Worm (Caenorhabditis elegans): ENCODE measurements around the gene F59B1.4.
A peak's percentile ranks its signal among the peaks of the same experiment; 100 is the strongest.

The F59B1.4 gene

DNA sequence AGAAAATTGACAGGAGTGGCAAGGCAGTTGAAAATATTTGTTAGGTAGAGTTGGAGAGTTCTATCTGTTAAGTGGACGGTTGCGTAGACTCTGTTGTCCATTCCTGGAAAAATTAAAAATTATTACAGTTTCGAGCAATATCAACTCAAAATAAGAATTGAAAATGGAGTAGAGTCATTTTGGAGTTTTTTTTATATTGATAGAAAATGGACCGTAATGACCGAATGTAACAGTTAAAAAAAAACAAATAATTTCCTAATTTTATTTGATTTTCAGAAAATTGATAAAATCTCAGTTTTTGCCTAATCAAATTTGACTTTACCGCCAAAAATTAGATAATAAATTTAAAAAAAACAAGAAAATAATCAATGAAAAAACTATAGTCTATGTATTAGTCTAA, at the start of gene F59B1.4:
Gene F59B1.4, minus strand, starts transcription at position 101 of the 400 bp plus-strand sequence.
- TF ChIP-seq W03F9.2 (tag; optimal IDR thresholded peaks at IDR 0.05) = no peak

DNA sequence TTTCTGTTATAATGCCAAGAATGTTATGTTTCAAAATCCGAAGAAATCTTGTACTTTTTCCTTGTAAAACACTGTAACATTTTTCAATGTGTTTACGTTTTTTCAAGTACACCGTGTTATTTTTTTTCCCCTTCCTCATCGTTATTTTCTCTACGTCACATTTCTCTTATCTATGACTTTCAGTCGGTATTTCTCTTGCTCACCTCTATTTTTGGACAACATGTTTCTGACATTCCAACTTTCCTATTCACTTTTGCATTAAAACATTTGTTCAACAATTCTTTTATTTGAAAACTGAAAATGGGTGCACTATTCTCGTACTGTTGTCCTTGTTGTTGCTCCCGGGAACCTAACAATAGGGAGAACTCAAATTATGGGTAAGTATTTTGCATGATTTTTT, 46.2 kb upstream of the F59B1.4 start, which contains the start of gene pals-33:
Gene pals-33, plus strand, starts transcription at position 301 of the 400 bp plus-strand sequence.
- TF ChIP-seq dao-5 (tag; optimal IDR thresholded peaks at IDR 0.05) = no peak
- no peak for TF ChIP-seq him-1 (tag; optimal IDR thresholded peaks at IDR 0.05)
- TF ChIP-seq W03F9.2 (tag; optimal IDR thresholded peaks at IDR 0.05) = no peak

DNA sequence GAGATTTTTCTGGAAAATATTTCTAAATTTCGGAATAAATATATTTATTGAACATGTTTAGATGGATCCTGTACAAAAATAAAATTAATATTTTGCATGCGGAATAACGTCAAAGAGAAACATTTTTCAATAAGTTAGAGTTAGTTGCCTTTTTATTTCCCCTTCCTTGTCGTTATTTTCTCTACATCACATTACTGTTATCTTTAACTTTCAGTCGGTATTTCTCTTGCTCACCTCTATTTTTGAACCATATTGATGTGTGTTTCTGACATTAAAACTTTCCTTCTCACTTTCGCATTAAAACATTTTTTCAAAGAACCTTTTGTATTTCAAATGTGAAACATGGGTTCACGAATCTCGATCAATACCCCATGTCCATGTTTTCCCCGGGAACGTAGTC, 43.7 kb upstream of the F59B1.4 start, which contains the start of gene Y39H10B.3:
Gene Y39H10B.3, plus strand, starts transcription at position 301 of the 400 bp plus-strand sequence.
- no peak for TF ChIP-seq W03F9.2 (tag; optimal IDR thresholded peaks at IDR 0.05)
- no peak for TF ChIP-seq dao-5 (tag; optimal IDR thresholded peaks at IDR 0.05)
- no peak for TF ChIP-seq him-1 (tag; optimal IDR thresholded peaks at IDR 0.05)

DNA sequence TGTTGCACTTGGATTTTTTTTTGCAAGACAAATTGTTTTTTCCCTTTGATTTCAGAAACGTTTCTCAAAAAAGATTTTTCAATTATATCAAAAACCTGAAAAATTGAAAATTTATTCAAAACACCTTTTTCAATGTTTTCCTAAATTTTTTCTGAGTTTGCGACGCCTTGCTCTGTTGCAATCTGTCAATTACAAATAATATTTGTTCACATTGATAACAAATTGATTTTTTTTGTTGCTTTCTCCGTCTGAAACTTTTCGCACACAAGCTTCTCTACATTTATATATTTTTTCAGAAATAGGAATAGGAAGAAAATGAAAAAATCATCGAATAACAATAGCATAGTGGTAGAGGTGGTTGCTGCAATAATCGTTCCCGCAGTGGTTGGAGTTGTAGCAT, 41.6 kb upstream of the F59B1.4 start, which contains the start of gene Y39H10B.2:
Gene Y39H10B.2, plus strand, starts transcription at position 301 of the 400 bp plus-strand sequence.
- TF ChIP-seq him-1 (tag; optimal IDR thresholded peaks at IDR 0.05) = no peak
- TF ChIP-seq W03F9.2 (tag; optimal IDR thresholded peaks at IDR 0.05) = no peak
- no peak for TF ChIP-seq dao-5 (tag; optimal IDR thresholded peaks at IDR 0.05)

DNA sequence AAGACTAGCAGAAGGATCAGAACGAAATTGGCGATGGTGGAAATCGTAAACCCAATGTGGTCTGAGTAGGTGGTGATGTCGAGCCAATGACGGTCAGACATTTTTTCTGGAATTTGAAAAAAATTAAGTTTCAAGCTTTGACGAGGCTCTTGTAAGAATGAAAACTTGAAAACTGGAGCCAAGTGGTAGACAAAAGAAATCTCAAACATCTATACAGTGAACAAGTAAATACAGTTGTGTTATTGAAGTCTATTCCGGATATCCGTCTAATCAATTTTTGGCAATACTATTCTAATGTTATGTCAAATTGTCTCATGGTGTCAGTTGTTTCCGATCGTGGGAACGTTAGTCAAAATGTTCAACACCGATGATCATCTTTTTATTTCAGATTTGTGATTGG, 40.0 kb upstream of the F59B1.4 start, which contains the start of gene str-113:
Gene str-113, minus strand, starts transcription at position 101 of the 400 bp plus-strand sequence.
- TF ChIP-seq W03F9.2 (tag; optimal IDR thresholded peaks at IDR 0.05) = no peak
- TF ChIP-seq him-1 (tag; optimal IDR thresholded peaks at IDR 0.05) = no peak
- no peak for TF ChIP-seq dao-5 (tag; optimal IDR thresholded peaks at IDR 0.05)

DNA sequence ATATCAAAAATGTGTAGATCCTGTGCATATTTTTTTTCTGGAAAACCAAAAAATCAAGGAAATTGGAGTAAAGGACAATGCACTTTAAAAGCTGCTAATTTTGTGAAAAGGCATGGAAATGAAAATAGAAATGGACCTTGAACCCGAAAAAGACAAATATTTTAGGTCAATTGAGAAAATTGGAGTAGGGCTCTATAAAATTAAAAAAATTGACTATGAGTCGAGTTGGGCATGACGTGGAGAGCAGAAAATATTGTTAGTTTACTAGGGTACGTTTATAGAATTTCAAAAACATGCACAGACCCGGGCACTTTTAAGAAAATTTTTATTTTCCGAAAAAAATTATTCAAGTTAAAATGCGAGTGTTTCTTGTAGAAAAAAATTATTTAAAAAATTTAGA, 32.6 kb upstream of the F59B1.4 start, which contains the start of gene acr-23:
Gene acr-23, minus strand, starts transcription at position 101 of the 400 bp plus-strand sequence.
- no peak for TF ChIP-seq W03F9.2 (tag; optimal IDR thresholded peaks at IDR 0.05)
- TF ChIP-seq him-1 (tag; optimal IDR thresholded peaks at IDR 0.05) = no peak
- TF ChIP-seq dao-5 (tag; optimal IDR thresholded peaks at IDR 0.05) = no peak

DNA sequence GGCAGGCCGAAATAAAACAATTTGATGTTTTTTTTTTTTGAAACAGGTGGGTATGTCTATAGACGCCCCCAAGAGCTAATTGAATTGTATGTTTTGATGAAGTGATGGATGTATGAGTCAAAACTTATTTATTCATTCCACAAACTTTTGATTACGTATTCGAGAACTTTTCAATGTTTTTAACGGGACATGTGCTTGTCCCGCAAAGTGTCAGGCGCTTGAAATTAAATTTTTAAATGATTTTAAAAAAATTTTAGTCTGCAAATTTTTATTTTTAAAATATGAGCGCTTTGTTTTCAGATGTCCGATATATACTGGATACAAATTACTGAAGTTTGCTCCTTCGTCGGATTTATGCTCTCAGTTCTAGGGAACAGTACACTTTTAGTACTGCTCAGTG, 22.6 kb upstream of the F59B1.4 start, which contains the start of gene str-114:
Gene str-114, plus strand, starts transcription at position 301 of the 400 bp plus-strand sequence.
- TF ChIP-seq dao-5 (tag; optimal IDR thresholded peaks at IDR 0.05) = no peak
- TF ChIP-seq him-1 (tag; optimal IDR thresholded peaks at IDR 0.05) = no peak
- TF ChIP-seq W03F9.2 (tag; optimal IDR thresholded peaks at IDR 0.05) = no peak

DNA sequence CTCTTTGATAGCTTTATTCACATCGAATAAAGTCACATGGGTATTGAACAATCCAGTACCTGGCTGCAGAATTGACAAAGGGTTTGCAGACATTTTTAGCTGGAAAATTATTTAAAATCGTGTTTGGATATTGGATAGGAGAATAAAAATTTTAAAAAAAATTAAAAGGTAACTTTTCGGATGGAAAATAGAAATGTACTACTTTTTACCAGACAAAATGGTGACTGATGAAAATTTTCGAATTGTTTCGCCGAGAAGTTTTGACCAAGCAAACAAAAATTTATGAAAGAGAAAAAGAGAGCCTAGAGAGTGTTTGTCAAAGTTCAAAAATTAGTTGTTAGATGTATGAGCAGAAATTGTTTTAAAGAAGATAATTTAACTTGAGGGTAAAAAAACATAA, 21.0 kb upstream of the F59B1.4 start, which contains the start of gene F59B1.10:
Gene F59B1.10, minus strand, starts transcription at position 101 of the 400 bp plus-strand sequence.
- no peak for TF ChIP-seq dao-5 (tag; optimal IDR thresholded peaks at IDR 0.05)

DNA sequence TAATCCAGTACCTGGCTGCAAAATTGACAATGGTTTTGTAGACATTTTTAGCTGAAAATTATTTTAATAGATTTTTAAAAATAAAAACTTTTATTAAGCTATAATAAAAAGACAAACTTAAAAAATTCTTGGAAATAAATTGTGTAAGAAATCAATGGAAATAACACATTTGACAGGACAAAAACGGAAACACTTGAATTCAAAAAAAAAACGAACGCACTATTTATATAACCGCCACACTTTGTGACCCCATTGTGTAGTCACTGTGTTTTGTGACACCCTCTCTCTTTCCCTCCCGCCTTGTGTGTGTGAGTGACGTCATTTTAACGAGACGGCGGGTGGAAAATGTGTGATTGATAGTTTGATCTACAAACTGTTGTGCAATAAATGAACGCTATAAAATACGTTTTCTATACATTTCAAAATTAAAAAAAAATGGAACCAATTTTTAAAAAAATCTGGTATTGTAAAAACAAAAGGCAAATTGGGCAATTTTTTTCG, 17.4 kb upstream of the F59B1.4 start, which contains the start of gene F59B1.8:
Gene F59B1.8, minus strand, starts transcription at position 51 of the 501 bp plus-strand sequence.
- TF ChIP-seq W03F9.2 (tag; optimal IDR thresholded peaks at IDR 0.05) = no peak
- no peak for TF ChIP-seq dao-5 (tag; optimal IDR thresholded peaks at IDR 0.05)
- no peak for TF ChIP-seq him-1 (tag; optimal IDR thresholded peaks at IDR 0.05)

DNA sequence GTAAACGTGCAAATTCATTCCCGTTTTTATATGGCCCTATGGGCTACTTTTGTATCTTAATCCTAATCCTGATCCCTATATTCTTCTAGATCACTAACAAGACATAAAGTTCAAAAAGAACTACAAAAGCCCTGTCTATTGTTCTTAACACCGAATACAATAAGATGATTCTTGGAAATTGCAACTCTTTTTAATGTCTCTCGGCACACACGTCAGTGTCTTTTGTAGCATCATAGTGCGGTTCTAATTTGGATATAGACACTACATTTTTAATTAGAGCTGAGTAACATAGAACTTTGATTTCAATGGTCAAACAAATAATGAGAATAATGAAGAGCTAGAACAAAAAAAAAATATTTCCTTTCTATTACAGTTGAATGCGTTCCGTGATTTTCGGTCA, 13.0 kb upstream of the F59B1.4 start:
- no peak for TF ChIP-seq him-1 (tag; optimal IDR thresholded peaks at IDR 0.05)
- no peak for TF ChIP-seq dao-5 (tag; optimal IDR thresholded peaks at IDR 0.05)
- no peak for TF ChIP-seq W03F9.2 (tag; optimal IDR thresholded peaks at IDR 0.05)

DNA sequence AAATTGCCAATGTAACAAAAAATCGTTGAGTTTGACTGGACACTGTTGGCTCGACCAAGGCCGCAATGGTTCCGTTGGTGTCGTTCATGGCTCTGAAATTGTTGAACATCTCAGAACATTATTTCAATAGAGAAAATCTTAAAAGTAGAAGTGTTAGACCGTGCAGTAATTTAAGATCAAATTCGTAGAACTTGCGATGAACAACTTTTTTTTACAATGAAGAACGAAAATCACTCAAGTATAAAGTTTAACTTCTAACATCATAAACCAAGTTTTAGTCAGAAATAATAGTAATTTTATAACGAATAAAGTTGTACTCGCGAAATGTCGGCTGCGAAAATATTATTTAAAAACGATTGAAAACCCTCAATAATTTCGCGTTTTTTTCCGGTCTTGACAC, 10.2 kb upstream of the F59B1.4 start, which contains the start of gene srx-41:
Gene srx-41, minus strand, starts transcription at position 101 of the 400 bp plus-strand sequence.
- no peak for TF ChIP-seq dao-5 (tag; optimal IDR thresholded peaks at IDR 0.05)
- TF ChIP-seq him-1 (tag; optimal IDR thresholded peaks at IDR 0.05) = no peak
- no peak for TF ChIP-seq W03F9.2 (tag; optimal IDR thresholded peaks at IDR 0.05)

DNA sequence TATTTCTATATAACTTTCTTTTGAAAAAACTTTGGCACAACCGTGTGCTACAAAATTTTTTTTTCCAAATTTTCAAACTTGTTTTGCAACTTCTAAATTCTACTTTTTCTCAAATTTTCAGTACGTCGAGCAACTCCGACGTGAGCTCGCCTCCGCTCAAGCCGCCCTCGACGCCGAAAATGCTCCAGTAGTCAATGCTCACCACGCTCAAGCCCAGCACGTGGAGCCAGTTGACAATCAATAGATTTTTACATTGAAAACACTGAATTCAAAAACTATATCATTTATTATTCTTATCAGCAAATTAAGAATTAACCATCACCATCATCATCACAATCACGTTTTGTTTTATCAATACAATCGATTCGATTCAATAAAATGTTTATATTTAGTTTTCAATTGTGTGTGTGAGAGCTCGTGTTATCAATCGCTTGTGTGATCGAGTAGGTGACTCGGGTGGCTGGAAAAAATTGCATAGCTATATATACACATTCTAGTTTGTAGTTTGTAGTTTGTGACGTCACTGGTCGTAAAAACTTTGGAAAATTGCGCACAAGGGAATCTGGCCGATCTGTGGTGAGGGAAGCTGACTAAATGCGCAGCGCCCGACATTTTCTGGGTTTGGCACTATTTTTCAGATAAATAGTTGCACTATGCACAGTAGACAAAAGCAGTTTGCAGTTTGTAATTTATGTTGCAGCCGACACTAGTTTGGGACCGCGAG, 7.6 kb upstream of the F59B1.4 start:
- TF ChIP-seq W03F9.2 (tag; optimal IDR thresholded peaks at IDR 0.05) (no peak), him-1 (tag; optimal IDR thresholded peaks at IDR 0.05) (no peak), dao-5 (tag; optimal IDR thresholded peaks at IDR 0.05) (peak; percentile 10)

DNA sequence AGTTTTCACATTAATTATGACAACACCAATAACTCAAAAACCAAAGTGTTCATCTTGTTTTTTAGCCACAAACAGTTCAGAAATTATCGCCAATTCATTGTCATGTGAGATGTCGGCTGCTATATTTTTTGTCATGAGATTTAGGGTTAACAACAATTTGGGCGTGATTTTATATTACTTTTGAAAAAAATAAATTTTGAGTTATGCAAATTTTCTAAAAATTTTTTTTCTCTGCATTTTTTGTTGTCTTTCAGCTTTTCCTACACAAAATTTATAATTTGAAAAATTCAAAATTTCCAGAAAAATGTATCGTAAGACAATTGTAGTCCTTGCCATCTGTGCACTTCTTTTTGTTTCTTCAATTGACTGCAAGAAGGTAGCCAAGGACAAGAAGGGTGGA, 6.2 kb upstream of the F59B1.4 start, which contains the start of gene F59B1.2:
Gene F59B1.2, plus strand, starts transcription at position 301 of the 400 bp plus-strand sequence.
- TF ChIP-seq dao-5 (tag; optimal IDR thresholded peaks at IDR 0.05) = no peak
- no peak for TF ChIP-seq him-1 (tag; optimal IDR thresholded peaks at IDR 0.05)
- TF ChIP-seq W03F9.2 (tag; optimal IDR thresholded peaks at IDR 0.05) = no peak

Measured in whole organism, L4/young adult.